Worm (Caenorhabditis elegans) whole organism, L4/young adult: Measurements from ENCODE around the gene B0244.15.

Experiments
- W03F9.2 ChIP-seq: fragments of 150-350 bp; optimal IDR thresholded peaks from 2 replicates; lab custom pipeline; 2014; ENCODE audit warnings: missing biosample characterization, missing genetic modification characterization
- dao-5 ChIP-seq: sonication (generic microtip); optimal IDR thresholded peaks from 2 replicates; lab custom pipeline; 2016; ENCODE audit warnings: missing genotype, missing genetic modification characterization, moderate library complexity, missing compliant biosample characterization
- him-1 ChIP-seq: sonication (generic microtip); optimal IDR thresholded peaks from 2 replicates; lab custom pipeline; 2016; ENCODE audit warnings: missing genotype, missing genetic modification reagents, missing genetic modification characterization, missing compliant biosample characterization

ce11 chrIII:5721488-5721887 is 21.7 kb upstream of the B0244.15 start:
- TF ChIP-seq dao-5 (tag; lab: Kevin White, UChicago) (no peak), him-1 (no peak), W03F9.2 (tag; lab: Kevin White, UChicago) (no peak)
